Fruit fly (Drosophila melanogaster): ENCODE results near the gene CG43759.

- TF ChIP-seq CG8478 (optimal IDR thresholded peaks at IDR 0.05), result no peak
- TF ChIP-seq CTCF (optimal IDR thresholded peaks at IDR 0.05), result no peak
Measured at dm6 chrX:18938127-18938939, 8.2 kb downstream of the CG43759 start.

Measured in S2 (cell line).